Fruit fly (Drosophila melanogaster): ENCODE measurements around the gene Xrcc2.

Xrcc2 gene

DNA sequence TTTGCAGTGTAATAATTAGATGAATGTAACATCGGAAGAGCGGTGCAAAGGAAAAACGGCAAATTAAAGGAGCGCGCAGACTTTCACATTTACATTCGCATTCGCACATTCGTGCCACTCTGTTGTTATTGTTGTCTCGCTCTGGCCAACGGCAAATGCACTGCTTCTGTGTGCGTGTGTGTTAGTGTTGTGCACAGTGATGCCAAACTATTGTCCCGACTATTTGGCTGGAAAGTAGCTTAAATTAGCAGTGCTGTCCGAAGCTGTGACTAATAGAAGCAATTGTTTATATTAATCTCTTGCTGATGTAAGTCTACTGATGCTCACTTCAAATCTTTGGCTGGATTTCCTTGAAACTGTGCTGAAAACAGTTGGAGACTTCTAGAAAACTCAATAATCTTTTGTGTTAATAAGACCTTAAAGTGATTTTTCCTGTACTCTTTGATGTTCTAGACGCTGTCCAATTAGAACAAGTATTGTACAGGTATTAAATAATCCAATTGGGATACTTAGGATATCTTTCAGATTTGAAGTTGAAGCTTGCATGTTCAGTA, 16.1 kb downstream of the Xrcc2 start (continued):
- TF ChIP-seq bowl (GFP tag; IDR thresholded peaks at IDR 0.05): no peak
- TF ChIP-seq fru (optimal IDR thresholded peaks at IDR 0.05): no peak
- no peak for TF ChIP-seq CG8281 (tag; optimal IDR thresholded peaks at IDR 0.05)
- peak; percentile 63; the same call in 2 of the 4 replicates for TF ChIP-seq chinmo (GFP tag; IDR thresholded peaks at IDR 0.05; ENCODE audit: partially characterized antibody)
- TF ChIP-seq CG34422 (GFP tag; IDR thresholded peaks at IDR 0.05): 0 out of 3 replicates have a peak, but pooled peaks have one; percentile 6
- TF ChIP-seq al (GFP tag; IDR thresholded peaks at IDR 0.05): no peak
- TF ChIP-seq Ets97D (GFP tag; optimal IDR thresholded peaks at IDR 0.05): no peak
- TF ChIP-seq Atf-2 (GFP tag; optimal IDR thresholded peaks at IDR 0.05): peak; percentile 27
- TF ChIP-seq CG12659 (GFP tag; optimal IDR thresholded peaks at IDR 0.05): peak; percentile 7
- TF ChIP-seq CG13624 (GFP tag; optimal IDR thresholded peaks at IDR 0.05): peak; percentile 14
- no peak for TF ChIP-seq CG8944 (GFP tag; optimal IDR thresholded peaks at IDR 0.05)
- TF ChIP-seq CG8924 (tag; optimal IDR thresholded peaks at IDR 0.05): peak; percentile 25
- peak; percentile 31 for TF ChIP-seq CG2712 (tag; optimal IDR thresholded peaks at IDR 0.05)
- no peak for TF ChIP-seq p53 (GFP tag; optimal IDR thresholded peaks at IDR 0.05)
- TF ChIP-seq CkIIα-i1 (GFP tag; IDR thresholded peaks at IDR 0.05): no peak
- TF ChIP-seq CG8765 (GFP tag; IDR thresholded peaks at IDR 0.05): no peak
- TF ChIP-seq CG12391 (tag; optimal IDR thresholded peaks at IDR 0.05): peak; percentile 32
- TF ChIP-seq CG12744 (GFP tag; optimal IDR thresholded peaks at IDR 0.05): no peak
- TF ChIP-seq Rx (GFP tag; IDR thresholded peaks at IDR 0.05): no peak
- peak; percentile 98 for TF ChIP-seq Sry-β (GFP tag; optimal IDR thresholded peaks at IDR 0.05)
- TF ChIP-seq Dref (GFP tag; IDR thresholded peaks at IDR 0.05): no peak
- TF ChIP-seq dmrt99B (tag; optimal IDR thresholded peaks at IDR 0.05): peak; percentile 16
- TF ChIP-seq amos (GFP tag; IDR thresholded peaks at IDR 0.05; ENCODE audit: partially characterized antibody): peak; percentile 13; the same call in 1 of the 2 replicates
- TF ChIP-seq nmo (GFP tag; optimal IDR thresholded peaks at IDR 0.05): peak; percentile 6
- peak; percentile 37 for TF ChIP-seq CG30403 (GFP tag; optimal IDR thresholded peaks at IDR 0.05)
- TF ChIP-seq CG32532 (GFP tag; IDR thresholded peaks at IDR 0.05): peak; percentile 13; the same call in 1 of the 2 replicates
- TF ChIP-seq CG12236 (GFP tag; optimal IDR thresholded peaks at IDR 0.05): no peak
- no peak for TF ChIP-seq CG12071 (GFP tag; optimal IDR thresholded peaks at IDR 0.05)
- TF ChIP-seq Neu2 (GFP tag; optimal IDR thresholded peaks at IDR 0.05; ENCODE audit: borderline replicate concordance): no peak
- TF ChIP-seq kni (GFP tag; optimal IDR thresholded peaks at IDR 0.05): peak; percentile 4
- TF ChIP-seq chif (GFP tag; optimal IDR thresholded peaks at IDR 0.05): peak in 1 of 2 experiments; percentile 13
- TF ChIP-seq grn (GFP tag; optimal IDR thresholded peaks at IDR 0.05): no peak
- no peak for TF ChIP-seq CG11085 (GFP tag; IDR thresholded peaks at IDR 0.05)
- TF ChIP-seq Six4 (GFP tag; optimal IDR thresholded peaks at IDR 0.05): peak; percentile 20
- no peak for TF ChIP-seq Doc3 (GFP tag; IDR thresholded peaks at IDR 0.05; ENCODE audit: partially characterized antibody)
- TF ChIP-seq CG3847 (GFP tag; IDR thresholded peaks at IDR 0.05): no peak
- no peak for TF ChIP-seq emc (GFP tag; optimal IDR thresholded peaks at IDR 0.05)
- TF ChIP-seq sens (GFP tag): peak; percentile 85
- no peak for TF ChIP-seq Oaz (GFP tag; IDR thresholded peaks at IDR 0.05)
- no peak for TF ChIP-seq CG6254 (GFP tag; optimal IDR thresholded peaks at IDR 0.05)
- no peak for TF ChIP-seq dmrt11E (tag; optimal IDR thresholded peaks at IDR 0.05)
- peak; percentile 3 for TF ChIP-seq tio (GFP tag; optimal IDR thresholded peaks at IDR 0.05)
- peak; percentile 66 for TF ChIP-seq Med (GFP tag)
- no peak for TF ChIP-seq cad (GFP tag; optimal IDR thresholded peaks at IDR 0.05)
- TF ChIP-seq Dp (GFP tag; optimal IDR thresholded peaks at IDR 0.05): no peak
- TF ChIP-seq grau (tag; optimal IDR thresholded peaks at IDR 0.05): peak; percentile 35
- no peak for TF ChIP-seq CG34376 (GFP tag; optimal IDR thresholded peaks at IDR 0.05)
- TF ChIP-seq gem (tag; optimal IDR thresholded peaks at IDR 0.05): peak; percentile 14
- no peak for TF ChIP-seq Dip2 (GFP tag; IDR thresholded peaks at IDR 0.05)
- no peak for TF ChIP-seq CG1602 (GFP tag; optimal IDR thresholded peaks at IDR 0.05)
- no peak for TF ChIP-seq Sin3A (optimal IDR thresholded peaks at IDR 0.05)

Measured in whole organism, embryonic.